Worm (Caenorhabditis elegans): ENCODE data around the gene scrm-7.

ce11 chrV:14821553-14821952 is 42.0 kb upstream of the scrm-7 start, which contains the start of gene W06A7.2:
- no peak for TF ChIP-seq peb-1 (tag; optimal IDR thresholded peaks at IDR 0.05)
- no peak for TF ChIP-seq ama-1 (optimal IDR thresholded peaks at IDR 0.05)
- TF ChIP-seq ztf-11 (tag; optimal IDR thresholded peaks at IDR 0.05) = no peak
- TF ChIP-seq crh-2 (tag; optimal IDR thresholded peaks at IDR 0.05) = no peak
- no peak for TF ChIP-seq unc-55 (GFP tag; optimal IDR thresholded peaks at IDR 0.05)
- TF ChIP-seq mab-5 (tag; optimal IDR thresholded peaks at IDR 0.05) = no peak
- no peak for TF ChIP-seq nhr-129 (tag; optimal IDR thresholded peaks at IDR 0.05)
- TF ChIP-seq lin-39 (tag; optimal IDR thresholded peaks at IDR 0.05) = no peak
- TF ChIP-seq ZK546.5 (tag; optimal IDR thresholded peaks at IDR 0.05) = no peak
- no peak for TF ChIP-seq nhr-237 (tag; optimal IDR thresholded peaks at IDR 0.05)
- no peak for TF ChIP-seq nhr-25 (tag; optimal IDR thresholded peaks at IDR 0.05)
- TF ChIP-seq snpc-4 (tag; optimal IDR thresholded peaks at IDR 0.05) = no peak
- TF ChIP-seq ceh-16 (tag; optimal IDR thresholded peaks at IDR 0.05) = no peak
- no peak for TF ChIP-seq skn-1 (tag; optimal IDR thresholded peaks at IDR 0.05)

Data from whole organism, L2 larva.